Fruit fly (Drosophila melanogaster): ENCODE data around the gene spict.

The spict gene

DNA sequence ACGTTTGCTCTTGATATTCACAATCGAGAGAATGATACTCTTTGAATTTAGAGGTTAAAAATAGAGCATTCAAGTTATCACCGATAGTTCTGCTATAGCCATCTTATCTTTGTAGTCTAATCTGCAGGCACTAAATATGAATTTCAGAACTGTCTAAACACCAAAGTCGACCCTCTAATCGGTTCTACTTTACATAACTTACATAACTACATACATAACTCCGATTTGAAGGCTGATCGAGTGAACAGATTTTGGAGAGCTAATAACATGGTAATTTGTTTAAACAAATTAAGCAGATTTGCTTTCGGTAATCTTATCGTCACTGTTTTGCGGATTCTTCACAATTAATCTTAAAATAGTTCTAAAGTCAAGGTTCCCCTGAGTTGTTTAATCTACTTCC, 3.0 kb upstream of the spict start (continued):
- TF ChIP-seq CG34376 (GFP tag; optimal IDR thresholded peaks at IDR 0.05), result peak; percentile 24
- no peak for TF ChIP-seq CG14667 (GFP tag; IDR thresholded peaks at IDR 0.05)
- TF ChIP-seq CG15479 (GFP tag; optimal IDR thresholded peaks at IDR 0.05), result no peak
- TF ChIP-seq exex (tag; optimal IDR thresholded peaks at IDR 0.05), result peak; percentile 88
- TF ChIP-seq gro (GFP tag; optimal IDR thresholded peaks at IDR 0.05), result no peak
- TF ChIP-seq gem (tag; optimal IDR thresholded peaks at IDR 0.05), result no peak
- TF ChIP-seq dmrt99B (tag; optimal IDR thresholded peaks at IDR 0.05), result no peak
- TF ChIP-seq CG17359 (tag; optimal IDR thresholded peaks at IDR 0.05), result no peak

DNA sequence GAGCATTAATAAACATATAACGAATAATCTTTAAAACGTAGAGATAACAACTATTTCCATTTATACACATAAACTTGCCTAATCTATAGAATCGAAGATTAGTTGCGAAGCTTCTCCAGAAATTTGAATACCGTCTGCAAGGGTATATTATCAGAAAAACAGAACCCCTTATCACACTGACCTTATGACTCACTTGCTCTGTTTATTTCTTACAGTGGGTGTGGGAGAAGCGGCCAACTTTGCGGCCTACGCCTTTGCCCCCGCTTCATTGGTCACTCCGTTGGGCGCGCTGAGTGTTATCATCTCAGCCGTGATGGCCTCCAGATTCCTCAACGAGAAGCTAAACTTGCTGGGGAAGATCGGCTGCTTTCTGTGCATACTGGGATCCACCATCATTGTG, 851 bp downstream of the spict start:
- TF ChIP-seq GATAe (GFP tag; conservative IDR thresholded peaks at IDR 0.05) (0 out of 2 replicates have a peak, but pooled peaks have one; percentile 9), CG10462 (GFP tag; optimal IDR thresholded peaks at IDR 0.05) (no peak), nom (GFP tag; optimal IDR thresholded peaks at IDR 0.05) (peak; percentile 13), Jarid2 (GFP tag; optimal IDR thresholded peaks at IDR 0.05) (no peak), Sin3A (optimal IDR thresholded peaks at IDR 0.05) (no peak), Trl (optimal IDR thresholded peaks at IDR 0.05) (no peak), Trl (GFP tag; optimal IDR thresholded peaks at IDR 0.05) (no peak), Nf-YA (GFP tag; IDR thresholded peaks at IDR 0.05) (no peak), danr (GFP tag; IDR thresholded peaks at IDR 0.05) (no peak), klu (GFP tag; IDR thresholded peaks at IDR 0.05) (no peak), mirr (GFP tag; optimal IDR thresholded peaks at IDR 0.05) (peak; percentile 14), row (GFP tag; IDR thresholded peaks at IDR 0.05) (peak; percentile 16; the same call in 1 of the 3 replicates), exex (tag; optimal IDR thresholded peaks at IDR 0.05) (peak; percentile 26), CG34376 (GFP tag; optimal IDR thresholded peaks at IDR 0.05) (peak; percentile 12), mld (GFP tag; IDR thresholded peaks at IDR 0.05; ENCODE audit: partially characterized antibody) (no peak), Hr78 (GFP tag; optimal IDR thresholded peaks at IDR 0.05) (peak in 1 of 2 experiments; percentile 88), Sry-δ (GFP tag; optimal IDR thresholded peaks at IDR 0.05) (no peak), CG34224 (GFP tag; IDR thresholded peaks at IDR 0.05; ENCODE audit: partially characterized antibody) (no peak)

- TF ChIP-seq danr (GFP tag; IDR thresholded peaks at IDR 0.05), result no peak
- peak; percentile 74 for TF ChIP-seq Dp (GFP tag; optimal IDR thresholded peaks at IDR 0.05)
- TF ChIP-seq Bgb (GFP tag; IDR thresholded peaks at IDR 0.05; ENCODE audit: partially characterized antibody), result 0 out of 2 replicates have a peak, but pooled peaks have one; percentile 23
- TF ChIP-seq zen (tag; optimal IDR thresholded peaks at IDR 0.05), result peak; percentile 17
- peak; percentile 32 for TF ChIP-seq CG14710 (tag; optimal IDR thresholded peaks at IDR 0.05)
- no peak for TF ChIP-seq Mes4 (GFP tag; optimal IDR thresholded peaks at IDR 0.05)
- TF ChIP-seq nerfin-1 (tag; optimal IDR thresholded peaks at IDR 0.05), result no peak
- no peak for TF ChIP-seq CG30403 (GFP tag; optimal IDR thresholded peaks at IDR 0.05)
- no peak for TF ChIP-seq YL-1 (GFP tag; optimal IDR thresholded peaks at IDR 0.05)
- peak; percentile 11 for TF ChIP-seq CG10979 (tag; optimal IDR thresholded peaks at IDR 0.05)
- peak; percentile 12 for TF ChIP-seq CG34376 (GFP tag; optimal IDR thresholded peaks at IDR 0.05)
- TF ChIP-seq pum (GFP tag; optimal IDR thresholded peaks at IDR 0.05), result no peak
- TF ChIP-seq Stat92E (GFP tag; optimal IDR thresholded peaks at IDR 0.05), result peak in 1 of 3 experiments; percentile 52
- TF ChIP-seq CG13894 (tag; optimal IDR thresholded peaks at IDR 0.05), result no peak
- TF ChIP-seq CG17328 (GFP tag; IDR thresholded peaks at IDR 0.05), result no peak
- TF ChIP-seq ara (GFP tag; IDR thresholded peaks at IDR 0.05), result no peak
- no peak for TF ChIP-seq bab2 (GFP tag; optimal IDR thresholded peaks at IDR 0.05)
- no peak for TF ChIP-seq seq (GFP tag; IDR thresholded peaks at IDR 0.05)
- TF ChIP-seq unc-4 (GFP tag; IDR thresholded peaks at IDR 0.05; ENCODE audit: partially characterized antibody), result peak; percentile 52; the same call in 1 of the 2 replicates
- peak; percentile 3 for TF ChIP-seq CG1792 (GFP tag; optimal IDR thresholded peaks at IDR 0.05)
- no peak for TF ChIP-seq CG3163 (GFP tag; optimal IDR thresholded peaks at IDR 0.05)
- peak; percentile 74 for TF ChIP-seq Myb (GFP tag; optimal IDR thresholded peaks at IDR 0.05)
- TF ChIP-seq Ets65A (GFP tag), result no peak
- TF ChIP-seq sens (GFP tag), result peak; percentile 70
- no peak for TF ChIP-seq CG9609 (GFP tag; optimal IDR thresholded peaks at IDR 0.05)
- no peak for TF ChIP-seq Nf-YB (GFP tag; optimal IDR thresholded peaks at IDR 0.05)
- TF ChIP-seq MBD-R2 (GFP tag; IDR thresholded peaks at IDR 0.05), result peak; percentile 54
These were observed 3.0 kb downstream of the spict start, which contains the start of the genes CG6180 and CG15484 for dm6 chr2L:12707540-12707939. CG6180 (plus strand) TSS chr2L:12707661. CG15484 (minus strand) TSS chr2L:12707711.
